Worm (Caenorhabditis elegans) whole organism, L2 larva: ENCODE data around the gene Y75B12B.10.

Experiments used
- C34F6.9 ChIP-seq: fragments of 150-350 bp; optimal IDR thresholded peaks from 2 replicates; lab custom pipeline; 2014; ENCODE audit warnings: missing biosample characterization, missing genetic modification characterization
- F13H6.1 ChIP-seq: sonication (generic microtip); optimal IDR thresholded peaks from 2 replicates; lab custom pipeline; 2016; ENCODE audit warnings: missing genetic modification characterization, missing compliant biosample characterization
- R02D3.7 ChIP-seq: fragments of 150-350 bp; optimal IDR thresholded peaks from 2 replicates; lab custom pipeline; 2014; ENCODE audit warnings: missing biosample characterization, missing genetic modification characterization
- Y55F3AM.14 ChIP-seq: fragments of 200-800 bp; sonication (Bioruptor generic); optimal IDR thresholded peaks from 2 replicates; lab custom pipeline; 2018; ENCODE audit warnings: mild to moderate bottlenecking, missing genetic modification characterization, missing compliant biosample characterization
- ZK546.5 ChIP-seq: sonication (generic microtip); optimal IDR thresholded peaks from 2 replicates; lab custom pipeline; 2017; ENCODE audit warnings: missing biosample characterization, missing genetic modification characterization
- alr-1 ChIP-seq: fragments of 150-350 bp; optimal IDR thresholded peaks from 2 replicates; lab custom pipeline; 2014; ENCODE audit warnings: missing biosample characterization, missing genetic modification characterization
- aly-2 ChIP-seq: fragments of 150-350 bp; optimal IDR thresholded peaks from 2 replicates; lab custom pipeline; 2014; ENCODE audit warnings: missing biosample characterization, missing genetic modification characterization
- ama-1 ChIP-seq: fragments of 150-350 bp; optimal IDR thresholded peaks from 2 replicates; lab custom pipeline; 2018; ENCODE audit warnings: inconsistent platforms
- blmp-1 ChIP-seq: sonication (generic microtip); optimal IDR thresholded peaks from 2 replicates; lab custom pipeline; 2017; ENCODE audit warnings: missing genetic modification characterization, mild to moderate bottlenecking, missing compliant biosample characterization, antibody characterized with exemption, moderate library complexity; ENCODE audit not compliant: insufficient read depth
- ceh-16 ChIP-seq: fragments of 150-350 bp; optimal IDR thresholded peaks from 2 replicates; lab custom pipeline; 2014; ENCODE audit warnings: missing biosample characterization, missing genetic modification characterization
- ceh-82 ChIP-seq: fragments of 150-350 bp; optimal IDR thresholded peaks from 2 replicates; lab custom pipeline; 2014; ENCODE audit warnings: missing biosample characterization, missing genetic modification characterization
- crh-2 ChIP-seq: sonication (generic microtip); optimal IDR thresholded peaks from 2 replicates; lab custom pipeline; 2017; ENCODE audit warnings: missing biosample characterization, missing genetic modification characterization
- dmd-4 ChIP-seq: sonication (generic microtip); optimal IDR thresholded peaks from 2 replicates; lab custom pipeline; 2017; ENCODE audit warnings: missing biosample characterization, missing genetic modification characterization
- egl-27 ChIP-seq: sonication (generic microtip); optimal IDR thresholded peaks from 3 replicates; lab custom pipeline; 2017; ENCODE audit warnings: missing biosample characterization, missing genetic modification reagents, missing genetic modification characterization
- elt-1 ChIP-seq: fragments of 150-350 bp; optimal IDR thresholded peaks from 2 replicates; lab custom pipeline; 2014; ENCODE audit warnings: missing biosample characterization, missing genetic modification characterization
- elt-3 ChIP-seq: sonication (generic microtip); optimal IDR thresholded peaks from 2 replicates; lab custom pipeline; 2017; ENCODE audit warnings: missing biosample characterization, missing genetic modification characterization
- fos-1 ChIP-seq: fragments of 150-350 bp; optimal IDR thresholded peaks from 2 replicates; lab custom pipeline; 2014; ENCODE audit warnings: missing biosample characterization, missing genetic modification characterization
- gmeb-1 ChIP-seq: fragments of 150-350 bp; optimal IDR thresholded peaks from 2 replicates; lab custom pipeline; 2014; ENCODE audit warnings: missing biosample characterization, missing genetic modification characterization
- lin-11 ChIP-seq: fragments of 150-350 bp; sonication (generic microtip); optimal IDR thresholded peaks from 2 replicates; lab custom pipeline; 2014; ENCODE audit warnings: missing biosample characterization, missing genetic modification characterization, inconsistent platforms, mixed read lengths
- lin-13 ChIP-seq: fragments of 150-350 bp; optimal IDR thresholded peaks from 2 replicates; lab custom pipeline; 2014; ENCODE audit warnings: missing biosample characterization, missing genetic modification reagents, missing genetic modification characterization
- lin-39 ChIP-seq: fragments of 150-350 bp; optimal IDR thresholded peaks from 2 replicates; lab custom pipeline; 2014; ENCODE audit warnings: missing biosample characterization, missing genetic modification reagents, missing genetic modification characterization
- lsy-2 ChIP-seq, 2 experiments: fragments of 150-350 bp in 1 of 2; sonication (generic microtip) in 1 of 2; optimal IDR thresholded peaks; 2 replicates each; lab custom pipeline; 2014 to 2017; ENCODE audit warnings: missing biosample characterization in 2 of 2, missing genetic modification characterization in 2 of 2
- mab-5 ChIP-seq: fragments of 150-350 bp; optimal IDR thresholded peaks from 2 replicates; lab custom pipeline; 2014; ENCODE audit warnings: missing biosample characterization, missing genetic modification characterization
- mbf-1 ChIP-seq: sonication (generic microtip); optimal IDR thresholded peaks from 2 replicates; lab custom pipeline; 2017; ENCODE audit warnings: missing biosample characterization, missing genetic modification characterization
- mdl-1 ChIP-seq, 2 experiments: fragments of 150-350 bp in 1 of 2; sonication (generic microtip) in 1 of 2; optimal IDR thresholded peaks; 2 replicates each; lab custom pipeline; 2017; ENCODE audit warnings: missing biosample characterization in 2 of 2, missing genetic modification characterization in 2 of 2
- nhr-10 ChIP-seq: sonication (generic microtip); optimal IDR thresholded peaks from 2 replicates; lab custom pipeline; 2017; ENCODE audit warnings: missing biosample characterization, missing genetic modification characterization
- nhr-11 ChIP-seq: fragments of 150-350 bp; optimal IDR thresholded peaks from 2 replicates; lab custom pipeline; 2014; ENCODE audit warnings: missing biosample characterization, missing genetic modification characterization
- nhr-12 ChIP-seq: fragments of 150-350 bp; optimal IDR thresholded peaks from 2 replicates; lab custom pipeline; 2014; ENCODE audit warnings: missing biosample characterization, missing genetic modification characterization
- nhr-129 ChIP-seq: fragments of 150-350 bp; optimal IDR thresholded peaks from 2 replicates; lab custom pipeline; 2014; ENCODE audit warnings: missing biosample characterization, missing genetic modification characterization
- nhr-21 ChIP-seq: fragments of 150-350 bp; optimal IDR thresholded peaks from 2 replicates; lab custom pipeline; 2014; ENCODE audit warnings: missing biosample characterization, missing genetic modification characterization
- nhr-23 ChIP-seq: fragments of 150-350 bp; optimal IDR thresholded peaks from 2 replicates; lab custom pipeline; 2014; ENCODE audit warnings: missing biosample characterization, missing genetic modification reagents, missing genetic modification characterization
- nhr-237 ChIP-seq: fragments of 150-350 bp; optimal IDR thresholded peaks from 2 replicates; lab custom pipeline; 2014; ENCODE audit warnings: missing biosample characterization, missing genetic modification characterization
- nhr-25 ChIP-seq: fragments of 150-350 bp; sonication (generic microtip); optimal IDR thresholded peaks from 3 replicates; lab custom pipeline; 2014; ENCODE audit warnings: missing biosample characterization, missing genetic modification characterization
- nhr-6 ChIP-seq: fragments of 150-350 bp; optimal IDR thresholded peaks from 2 replicates; lab custom pipeline; 2014; ENCODE audit warnings: missing biosample characterization, missing genetic modification characterization
- nhr-77 ChIP-seq: fragments of 150-350 bp; optimal IDR thresholded peaks from 2 replicates; lab custom pipeline; 2014; ENCODE audit warnings: missing biosample characterization, missing genetic modification characterization
- peb-1 ChIP-seq: fragments of 150-350 bp; optimal IDR thresholded peaks from 2 replicates; lab custom pipeline; 2014; ENCODE audit warnings: missing biosample characterization, missing genetic modification characterization
- sem-4 ChIP-seq: fragments of 150-350 bp; optimal IDR thresholded peaks from 2 replicates; lab custom pipeline; 2014; ENCODE audit warnings: missing biosample characterization, missing genetic modification reagents, missing genetic modification characterization
- skn-1 ChIP-seq: sonication (generic microtip); optimal IDR thresholded peaks from 2 replicates; lab custom pipeline; 2017; ENCODE audit warnings: missing biosample characterization, missing genetic modification characterization
- sma-3 ChIP-seq: sonication (generic microtip); optimal IDR thresholded peaks from 2 replicates; lab custom pipeline; 2016; ENCODE audit warnings: missing genetic modification reagents, missing genetic modification characterization, missing compliant biosample characterization
- sma-9 ChIP-seq, 2 experiments: fragments of 150-350 bp in 1 of 2; sonication (generic microtip) in 1 of 2; optimal IDR thresholded peaks; 2 replicates each; lab custom pipeline; 2014 to 2016; ENCODE audit warnings: missing genetic modification characterization in 2 of 2, mild to moderate bottlenecking in 1 of 2, missing biosample characterization in 1 of 2, missing compliant biosample characterization in 1 of 2, missing genetic modification reagents in 1 of 2, moderate library complexity in 1 of 2
- snpc-4 ChIP-seq: fragments of 150-350 bp; optimal IDR thresholded peaks from 2 replicates; lab custom pipeline; 2014; ENCODE audit warnings: missing biosample characterization, missing genetic modification characterization
- unc-39 ChIP-seq: fragments of 150-350 bp; optimal IDR thresholded peaks from 2 replicates; lab custom pipeline; 2014; ENCODE audit warnings: missing biosample characterization, missing genetic modification characterization
- unc-55 ChIP-seq: fragments of 150-350 bp; sonication (generic microtip); optimal IDR thresholded peaks from 3 replicates; lab custom pipeline; 2014; ENCODE audit warnings: missing biosample characterization, missing genetic modification reagents, missing genetic modification characterization
- unc-62 ChIP-seq: fragments of 150-350 bp; optimal IDR thresholded peaks from 2 replicates; lab custom pipeline; 2014; ENCODE audit warnings: missing biosample characterization, missing genetic modification reagents, missing genetic modification characterization
- zag-1 ChIP-seq: fragments of 150-350 bp; optimal IDR thresholded peaks from 2 replicates; lab custom pipeline; 2014; ENCODE audit warnings: missing biosample characterization, missing genetic modification characterization
- ztf-1 ChIP-seq: fragments of 200-800 bp; sonication (Bioruptor generic); conservative IDR thresholded peaks from 2 replicates; pipeline ENCODE4 v1.3.6; 2022; ENCODE audit warnings: missing genetic modification characterization, missing compliant biosample characterization
- ztf-11 ChIP-seq: sonication (generic microtip); optimal IDR thresholded peaks from 2 replicates; lab custom pipeline; 2017; ENCODE audit warnings: missing biosample characterization, missing genetic modification characterization
- ztf-4 ChIP-seq: fragments of 150-350 bp; optimal IDR thresholded peaks from 2 replicates; lab custom pipeline; 2014; ENCODE audit warnings: missing biosample characterization, missing genetic modification characterization

Gene Y75B12B.10

ce11 chrV:15190903-15191302 is 9.0 kb upstream of the Y75B12B.10 start, which contains the start of gene Y75B12B.11:
TSS of gene Y75B12B.11 (plus strand) at chrV:15191296.
- peak; percentile 66 for TF ChIP-seq lin-11 (tag; lab: Kevin White, UChicago)
- no peak for TF ChIP-seq alr-1 (tag; lab: Kevin White, UChicago)
- TF ChIP-seq blmp-1 (tag; lab: Kevin White, UChicago): peak; percentile 32
- TF ChIP-seq sem-4 (tag; lab: Kevin White, UChicago): peak; percentile 75
- TF ChIP-seq Y55F3AM.14 (GFP tag; lab: Kevin White, UChicago): peak; percentile 77
- no peak for TF ChIP-seq aly-2 (tag; lab: Kevin White, UChicago)
- peak; percentile 33 for TF ChIP-seq ceh-16
- TF ChIP-seq egl-27: peak; percentile 56
- no peak for TF ChIP-seq mbf-1 (tag; lab: Kevin White, UChicago)
- peak; percentile 81 for TF ChIP-seq nhr-21 (tag; lab: Kevin White, UChicago)
- peak; percentile 73 for TF ChIP-seq unc-55 (GFP tag; lab: Kevin White, UChicago)
- TF ChIP-seq elt-3 (tag; lab: Kevin White, UChicago): no peak
- no peak for TF ChIP-seq ztf-11 (tag; lab: Kevin White, UChicago)
- TF ChIP-seq fos-1 (tag; lab: Kevin White, UChicago): peak; percentile 67
- TF ChIP-seq nhr-23: no peak
- TF ChIP-seq R02D3.7 (tag; lab: Kevin White, UChicago): no peak
- TF ChIP-seq mdl-1 (tag; optimal IDR thresholded peaks at IDR 0.05; lab: Kevin White, UChicago): no peak
- peak; percentile 89 for TF ChIP-seq ama-1
- TF ChIP-seq unc-62 (GFP tag; lab: Kevin White, UChicago): no peak
- TF ChIP-seq skn-1 (tag; lab: Kevin White, UChicago): no peak
- no peak for TF ChIP-seq nhr-6 (tag; lab: Kevin White, UChicago)
- no peak for TF ChIP-seq peb-1 (tag; lab: Kevin White, UChicago)
- TF ChIP-seq lin-39 (tag; lab: Kevin White, UChicago): no peak
- peak; percentile 25 to 63 for TF ChIP-seq lsy-2 (tag; optimal IDR thresholded peaks at IDR 0.05; lab: Kevin White, UChicago)
- no peak for TF ChIP-seq elt-1 (tag; lab: Kevin White, UChicago)
- TF ChIP-seq nhr-237 (tag; lab: Kevin White, UChicago): no peak
- TF ChIP-seq nhr-129 (tag; lab: Kevin White, UChicago): peak; percentile 88
- no peak for TF ChIP-seq ceh-82 (tag; lab: Kevin White, UChicago)
- no peak for TF ChIP-seq ztf-1
- TF ChIP-seq F13H6.1 (tag; lab: Kevin White, UChicago): peak; percentile 69
- peak; percentile 55 for TF ChIP-seq snpc-4 (tag; lab: Kevin White, UChicago)
- TF ChIP-seq nhr-12 (tag; lab: Kevin White, UChicago): no peak
- no peak for TF ChIP-seq nhr-25 (tag; lab: Kevin White, UChicago)
- TF ChIP-seq mab-5: peak; percentile 2
- peak; percentile 62 for TF ChIP-seq C34F6.9 (tag; lab: Kevin White, UChicago)
- TF ChIP-seq zag-1 (tag; lab: Kevin White, UChicago): no peak
- TF ChIP-seq nhr-10 (tag; lab: Kevin White, UChicago): no peak
- no peak for TF ChIP-seq nhr-77
- peak; percentile 80 for TF ChIP-seq sma-3
- TF ChIP-seq crh-2 (tag; lab: Kevin White, UChicago): peak; percentile 82
- TF ChIP-seq ztf-4: peak; percentile 70
- TF ChIP-seq ZK546.5 (tag; lab: Kevin White, UChicago): no peak
- no peak for TF ChIP-seq unc-39 (tag; lab: Kevin White, UChicago)
- no peak for TF ChIP-seq dmd-4
- no peak for TF ChIP-seq nhr-11 (tag; lab: Kevin White, UChicago)
- TF ChIP-seq sma-9 (GFP tag; optimal IDR thresholded peaks at IDR 0.05; lab: Kevin White, UChicago): peak; percentile 83
- TF ChIP-seq sma-9 (tag; optimal IDR thresholded peaks at IDR 0.05; lab: Kevin White, UChicago): no peak
- peak; percentile 76 for TF ChIP-seq gmeb-1 (tag; lab: Kevin White, UChicago)
- peak; percentile 76 for TF ChIP-seq lin-13 (GFP tag; lab: Kevin White, UChicago)
